Worm (Caenorhabditis elegans) whole organism, young adult: ENCODE results near the gene T13H5.1.

Experiments
- Y53F4B.3 ChIP-seq: fragments of 200-800 bp; sonication (Bioruptor generic); IDR thresholded peaks from 2 replicates; pipeline ENCODE4 v1.3.6; 2022; ENCODE audit warnings: missing genetic modification reagents, missing genetic modification characterization, missing compliant biosample characterization
- ama-1 ChIP-seq, 3 experiments: fragments of 150-350 bp in 1 of 3; sonication (generic microtip) in 2 of 3; optimal IDR thresholded peaks; 2 replicates each; lab custom pipeline; 2014 to 2018; ENCODE audit warnings: missing biosample characterization in 2 of 3, missing genetic modification characterization in 2 of 3, missing genetic modification reagents in 2 of 3
- attf-3 ChIP-seq: fragments of 200-800 bp; sonication (Bioruptor generic); conservative IDR thresholded peaks from 2 replicates; pipeline ENCODE4 v1.3.6; 2022; ENCODE audit warnings: missing genetic modification reagents, missing genetic modification characterization, missing compliant biosample characterization

- TF ChIP-seq Y53F4B.3 (GFP tag; lab: Robert Waterston, UW) (no peak), attf-3 (GFP tag; lab: Robert Waterston, UW) (no peak), ama-1 (optimal IDR thresholded peaks at IDR 0.05; lab: Kevin White, UChicago) (no peak), ama-1 (GFP tag; optimal IDR thresholded peaks at IDR 0.05; lab: Kevin White, UChicago) (no peak)
Measured at ce11 chrII:8471139-8471538, 37.7 kb downstream of the T13H5.1 start, which contains the start of gene M05D6.8.
